Worm (Caenorhabditis elegans) whole organism, L1 larva: Measurements from ENCODE around the gene paml-1.

Experiments
- aha-1 ChIP-seq: fragments of 150-350 bp; optimal IDR thresholded peaks from 2 replicates; lab custom pipeline; 2014; ENCODE audit warnings: missing biosample characterization, missing genetic modification characterization
- alr-1 ChIP-seq: fragments of 200-800 bp; sonication (Bioruptor generic); optimal IDR thresholded peaks from 2 replicates; lab custom pipeline; 2018; ENCODE audit warnings: borderline replicate concordance, mild to moderate bottlenecking, missing genetic modification characterization, missing compliant biosample characterization
- ama-1 ChIP-seq: fragments of 150-350 bp; optimal IDR thresholded peaks from 2 replicates; lab custom pipeline; 2014
- ceh-82 ChIP-seq, 3 experiments: fragments of 150-350 bp in 1 of 3; sonication (generic microtip) in 2 of 3; optimal IDR thresholded peaks; 2 replicates each; lab custom pipeline; 2014 to 2017; ENCODE audit warnings: missing biosample characterization in 3 of 3, missing genetic modification characterization in 3 of 3
- ceh-88 ChIP-seq: fragments of 200-800 bp; sonication (Bioruptor generic); IDR thresholded peaks from 2 replicates; pipeline ENCODE4 v1.3.6; 2022; ENCODE audit warnings: missing genetic modification characterization, missing compliant biosample characterization
- ceh-90 ChIP-seq: sonication (generic microtip); optimal IDR thresholded peaks from 2 replicates; lab custom pipeline; 2016; ENCODE audit warnings: missing genetic modification characterization, missing compliant biosample characterization
- ces-1 ChIP-seq: fragments of 150-350 bp; optimal IDR thresholded peaks from 2 replicates; lab custom pipeline; 2014; ENCODE audit warnings: missing biosample characterization, missing genetic modification reagents, missing genetic modification characterization
- dsc-1 ChIP-seq: sonication (generic microtip); optimal IDR thresholded peaks from 2 replicates; lab custom pipeline; 2016; ENCODE audit warnings: mild to moderate bottlenecking, missing genetic modification characterization, missing compliant biosample characterization
- efl-1 ChIP-seq, 4 experiments: fragments of 150-350 bp; optimal IDR thresholded peaks in 3 of 4; peaks in 1 of 4; 1 replicate in 1 of 4; 2 replicates in 3 of 4; lab custom pipeline; 2014; ENCODE audit warnings: missing biosample characterization in 2 of 4, missing genetic modification characterization in 2 of 4, missing genetic modification reagents in 2 of 4
- elt-2 ChIP-seq: sonication (generic microtip); optimal IDR thresholded peaks from 2 replicates; lab custom pipeline; 2016; ENCODE audit warnings: missing genetic modification characterization, mild to moderate bottlenecking, inconsistent platforms, missing compliant biosample characterization, missing genetic modification reagents
- ets-5 ChIP-seq: fragments of 200-800 bp; sonication (Bioruptor generic); IDR thresholded peaks from 2 replicates; pipeline ENCODE4 v1.3.6; 2022; ENCODE audit warnings: missing genetic modification characterization, missing compliant biosample characterization
- fkh-4 ChIP-seq: sonication (generic microtip); optimal IDR thresholded peaks from 2 replicates; lab custom pipeline; 2016; ENCODE audit warnings: missing compliant biosample characterization, missing genetic modification characterization, borderline replicate concordance
- fos-1 ChIP-seq: fragments of 150-350 bp; optimal IDR thresholded peaks from 2 replicates; lab custom pipeline; 2014; ENCODE audit warnings: missing biosample characterization, missing genetic modification characterization
- hlh-4 ChIP-seq: sonication (generic microtip); optimal IDR thresholded peaks from 2 replicates; lab custom pipeline; 2016; ENCODE audit warnings: mild to moderate bottlenecking, missing genetic modification characterization, missing compliant biosample characterization
- hpl-2 ChIP-seq: fragments of 150-350 bp; optimal IDR thresholded peaks from 2 replicates; lab custom pipeline; 2014; ENCODE audit warnings: missing biosample characterization, missing genetic modification reagents, missing genetic modification characterization
- lin-13 ChIP-seq: fragments of 150-350 bp; optimal IDR thresholded peaks from 2 replicates; lab custom pipeline; 2014; ENCODE audit warnings: missing biosample characterization, missing genetic modification reagents, missing genetic modification characterization
- lin-15B ChIP-seq: fragments of 150-350 bp; sonication (generic microtip); optimal IDR thresholded peaks from 3 replicates; lab custom pipeline; 2014; ENCODE audit warnings: missing biosample characterization, missing genetic modification characterization
- lin-35 ChIP-seq, 2 experiments: fragments of 150-350 bp; optimal IDR thresholded peaks; 2 replicates each; lab custom pipeline; 2014; ENCODE audit warnings: missing biosample characterization in 2 of 2, missing genetic modification characterization in 2 of 2, missing genetic modification reagents in 2 of 2
- lir-3 ChIP-seq: sonication (generic microtip); optimal IDR thresholded peaks from 2 replicates; lab custom pipeline; 2016; ENCODE audit warnings: mild to moderate bottlenecking, missing genetic modification characterization, moderate library complexity, missing compliant biosample characterization; ENCODE audit not compliant: poor library complexity
- lsy-2 ChIP-seq, 2 experiments: fragments of 150-350 bp; optimal IDR thresholded peaks; 2 replicates each; lab custom pipeline; 2014; ENCODE audit warnings: missing biosample characterization in 2 of 2, missing genetic modification characterization in 2 of 2
- mab-9 ChIP-seq: fragments of 200-800 bp; sonication (Bioruptor generic); IDR thresholded peaks from 2 replicates; pipeline ENCODE4 v1.3.6; 2022; ENCODE audit warnings: missing genetic modification reagents, missing genetic modification characterization, missing compliant biosample characterization
- mef-2 ChIP-seq: fragments of 150-350 bp; optimal IDR thresholded peaks from 2 replicates; lab custom pipeline; 2014; ENCODE audit warnings: missing biosample characterization, missing genetic modification characterization
- nhr-76 ChIP-seq: sonication (generic microtip); optimal IDR thresholded peaks from 2 replicates; lab custom pipeline; 2017; ENCODE audit warnings: missing biosample characterization, missing genetic modification characterization
- nhr-85 ChIP-seq: sonication (generic microtip); peaks from one replicate; lab custom pipeline; 2016; ENCODE audit warnings: missing genetic modification characterization, inconsistent platforms, missing compliant biosample characterization
- skn-1 ChIP-seq: fragments of 150-350 bp; optimal IDR thresholded peaks from 2 replicates; lab custom pipeline; 2014; ENCODE audit warnings: missing biosample characterization, missing genetic modification characterization
- snu-23 ChIP-seq: sonication (generic microtip); optimal IDR thresholded peaks from 2 replicates; lab custom pipeline; 2016; ENCODE audit warnings: missing genetic modification characterization, missing compliant biosample characterization
- sup-37 ChIP-seq: fragments of 200-800 bp; sonication (Bioruptor generic); optimal IDR thresholded peaks from 2 replicates; lab custom pipeline; 2018; ENCODE audit warnings: mild to moderate bottlenecking, missing genetic modification characterization, missing compliant biosample characterization
- tlp-1 ChIP-seq: fragments of 150-350 bp; optimal IDR thresholded peaks from 2 replicates; lab custom pipeline; 2014; ENCODE audit warnings: missing biosample characterization, missing genetic modification characterization
- unc-62 ChIP-seq: fragments of 150-350 bp; optimal IDR thresholded peaks from 2 replicates; lab custom pipeline; 2014; ENCODE audit warnings: missing biosample characterization, missing genetic modification reagents, missing genetic modification characterization
- unc-98 ChIP-seq: fragments of 200-800 bp; sonication (Bioruptor generic); IDR thresholded peaks from 2 replicates; pipeline ENCODE4 v1.3.6; 2022; ENCODE audit warnings: missing genetic modification characterization, missing compliant biosample characterization
- vab-15 ChIP-seq: sonication (generic microtip); optimal IDR thresholded peaks from 2 replicates; lab custom pipeline; 2017; ENCODE audit warnings: missing genotype, mild to moderate bottlenecking, missing genetic modification characterization, missing compliant biosample characterization
- xbp-1 ChIP-seq: sonication (generic microtip); optimal IDR thresholded peaks from 2 replicates; lab custom pipeline; 2016; ENCODE audit warnings: missing genetic modification characterization, missing compliant biosample characterization
- zip-4 ChIP-seq: fragments of 200-800 bp; sonication (Bioruptor generic); optimal IDR thresholded peaks from 2 replicates; lab custom pipeline; 2018; ENCODE audit warnings: mild to moderate bottlenecking, missing genetic modification characterization, moderate library complexity, missing compliant biosample characterization
- ztf-4 ChIP-seq: fragments of 150-350 bp; optimal IDR thresholded peaks from 2 replicates; lab custom pipeline; 2014; ENCODE audit warnings: missing biosample characterization, missing genetic modification characterization

Gene paml-1

DNA sequence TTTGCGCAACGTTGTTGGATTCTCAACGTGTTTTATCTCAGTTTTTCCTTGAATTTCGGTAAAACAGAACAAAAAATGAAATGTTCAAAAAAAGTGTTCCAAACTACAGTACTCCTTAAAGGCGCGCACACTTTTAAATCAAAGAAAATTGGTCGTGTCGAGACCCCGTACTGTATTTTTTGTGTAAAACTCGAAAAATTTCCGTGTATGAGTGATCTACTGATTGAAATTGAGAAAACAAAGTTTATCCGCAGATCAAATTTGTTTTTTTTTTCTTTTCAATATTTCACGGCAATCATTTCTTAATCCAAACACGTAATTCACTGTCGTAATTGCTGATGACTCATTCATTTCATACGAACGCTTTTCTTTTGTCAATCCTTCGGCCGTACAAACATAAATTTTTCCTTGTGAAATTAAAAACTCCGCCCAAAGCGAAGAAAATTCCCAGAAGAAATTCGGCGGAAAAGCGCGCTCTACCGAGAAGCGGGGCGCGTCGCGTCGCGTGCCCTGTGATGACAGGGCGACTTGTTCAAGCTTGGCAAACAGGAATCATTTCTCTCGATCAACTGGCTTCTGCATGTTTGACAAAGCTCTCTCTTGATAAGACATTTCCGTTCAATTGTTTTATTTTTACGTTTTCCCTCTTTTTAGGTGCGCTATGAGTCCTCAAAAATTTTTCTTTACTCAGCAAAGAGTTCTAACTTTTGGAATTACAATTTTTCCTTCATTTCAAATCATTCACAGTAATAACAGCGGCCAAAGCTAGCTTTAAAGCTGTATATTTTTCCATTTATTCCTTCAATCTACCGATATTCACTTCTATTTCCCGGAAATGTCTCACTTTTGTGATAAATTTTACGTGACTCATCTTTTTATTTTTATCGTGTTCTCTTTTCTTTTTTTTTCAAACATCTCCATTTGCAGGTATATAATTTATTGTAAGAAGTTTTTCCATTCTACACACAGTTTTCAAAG lies 30.7 kb downstream of the paml-1 start, which contains the start of gene chc-1 (continued):
- TF ChIP-seq mef-2, result no peak
- TF ChIP-seq nhr-85, result peak; percentile 48
- no peak for TF ChIP-seq ceh-88 (GFP tag; lab: Robert Waterston, UW)
- no peak for TF ChIP-seq nhr-76
- TF ChIP-seq lir-3 (tag; lab: Kevin White, UChicago), result no peak
- TF ChIP-seq snu-23, result no peak
- peak in 1 of 3 experiments; percentile 57 for TF ChIP-seq ceh-82 (tag; optimal IDR thresholded peaks at IDR 0.05; lab: Kevin White, UChicago)
- TF ChIP-seq ztf-4 (tag; lab: Kevin White, UChicago), result no peak
- TF ChIP-seq lsy-2 (tag; optimal IDR thresholded peaks at IDR 0.05; lab: Kevin White, UChicago), result peak in 1 of 2 experiments; percentile 71
- TF ChIP-seq dsc-1 (tag; lab: Kevin White, UChicago), result no peak
- TF ChIP-seq ets-5, result no peak
- no peak for TF ChIP-seq mab-9 (GFP tag; lab: Robert Waterston, UW)
- TF ChIP-seq skn-1, result peak; percentile 12
- no peak for TF ChIP-seq unc-98 (GFP tag; lab: Robert Waterston, UW)
- peak; percentile 70 for TF ChIP-seq lin-15B
- peak; percentile 2 for TF ChIP-seq vab-15 (tag; lab: Kevin White, UChicago)
- no peak for TF ChIP-seq hpl-2 (GFP tag; lab: Kevin White, UChicago)
- no peak for TF ChIP-seq ama-1 (lab: Kevin White, UChicago)
- peak; percentile 45 to 57 for TF ChIP-seq lin-35 (GFP tag; optimal IDR thresholded peaks at IDR 0.05; lab: Kevin White, UChicago)
- no peak for TF ChIP-seq aha-1
- TF ChIP-seq xbp-1 (tag; lab: Kevin White, UChicago), result no peak
- no peak for TF ChIP-seq fkh-4 (tag; lab: Kevin White, UChicago)
- no peak for TF ChIP-seq tlp-1 (tag; lab: Kevin White, UChicago)
- TF ChIP-seq alr-1 (tag; lab: Kevin White, UChicago), result no peak
- no peak for TF ChIP-seq hlh-4 (tag; lab: Kevin White, UChicago)

DNA sequence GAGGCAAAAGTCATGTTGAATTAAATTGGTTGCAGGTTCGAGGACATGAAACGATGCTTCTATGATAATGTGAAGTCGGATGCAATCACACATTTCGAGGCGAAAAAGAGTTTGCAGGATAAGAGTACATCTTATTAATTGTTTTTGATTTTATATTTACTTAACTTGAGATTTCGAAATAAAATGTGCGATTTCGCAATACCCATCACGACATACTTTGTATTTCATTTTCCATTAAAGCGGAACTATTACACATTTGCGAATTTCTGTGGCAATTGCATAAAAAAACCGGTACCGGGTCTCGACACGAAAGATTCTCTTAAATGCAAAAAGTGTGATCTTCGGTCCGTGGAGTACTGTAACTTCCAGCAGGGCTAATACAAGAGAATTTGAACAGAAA lies 31.5 kb downstream of the paml-1 start:
- TF ChIP-seq fos-1 (tag; lab: Kevin White, UChicago), result no peak
- no peak for TF ChIP-seq unc-98 (GFP tag; lab: Robert Waterston, UW)
- no peak for TF ChIP-seq unc-62 (GFP tag; lab: Kevin White, UChicago)
- TF ChIP-seq efl-1 (optimal IDR thresholded peaks at IDR 0.05; lab: Kevin White, UChicago), result no peak
- peak in 1 of 2 experiments; percentile 6 for TF ChIP-seq efl-1 (GFP tag; optimal IDR thresholded peaks at IDR 0.05 in 1 of 2; lab: Kevin White, UChicago)
- peak; percentile 50 for TF ChIP-seq skn-1
- peak; percentile 90 for TF ChIP-seq zip-4 (GFP tag; lab: Kevin White, UChicago)

DNA sequence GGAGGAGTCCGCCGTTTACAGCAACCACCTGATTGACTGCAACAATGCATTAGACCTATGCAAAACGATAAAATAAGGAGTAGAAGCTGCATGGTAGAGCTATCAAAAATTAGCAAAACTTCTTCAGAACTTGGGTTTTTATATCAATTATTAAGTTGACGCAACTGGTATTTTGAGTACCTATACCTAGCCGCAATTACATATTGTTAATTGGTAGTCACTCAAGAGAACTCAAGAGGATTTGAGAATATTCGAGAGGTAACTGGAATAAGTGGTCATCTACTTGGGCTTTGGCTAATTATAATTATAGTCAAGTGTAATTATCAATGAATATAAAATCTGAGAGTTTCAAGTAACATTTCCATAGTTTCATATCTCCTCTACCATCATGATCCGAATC lies 32.6 kb downstream of the paml-1 start, which contains the start of the genes T20G5.13 and T20G5.12:
T20G5.13 (minus strand) TSS at position 101 of the 400 bp plus-strand sequence.
T20G5.12 (plus strand) TSS at position 370 of the 400 bp plus-strand sequence.
- TF ChIP-seq elt-2 (tag; lab: Kevin White, UChicago) (no peak), sup-37 (GFP tag; lab: Kevin White, UChicago) (no peak), ces-1 (GFP tag; lab: Kevin White, UChicago) (no peak), efl-1 (optimal IDR thresholded peaks at IDR 0.05; lab: Kevin White, UChicago) (no peak), efl-1 (GFP tag; optimal IDR thresholded peaks at IDR 0.05 in 1 of 2; lab: Kevin White, UChicago) (no peak), snu-23 (no peak), ceh-90 (no peak), lin-13 (GFP tag; lab: Kevin White, UChicago) (no peak)
- TF ChIP-seq, all 84 proteins: peak for 0

ce11 chrIII:10199052-10199451 lies 34.8 kb downstream of the paml-1 start, which contains the start of gene T20G5.8:
T20G5.8 (plus strand) TSS chrIII:10199352.
- TF ChIP-seq tlp-1 (tag; lab: Kevin White, UChicago) (no peak), unc-62 (GFP tag; lab: Kevin White, UChicago) (no peak)
